Worm (Caenorhabditis elegans) whole organism, L4/young adult: ENCODE measurements around the gene aqp-12.

ENCODE experiments used
- dao-5 ChIP-seq: sonication (generic microtip); optimal IDR thresholded peaks from 2 replicates; lab custom pipeline; 2016; ENCODE audit warnings: missing genotype, missing genetic modification characterization, moderate library complexity, missing compliant biosample characterization
- him-1 ChIP-seq: sonication (generic microtip); optimal IDR thresholded peaks from 2 replicates; lab custom pipeline; 2016; ENCODE audit warnings: missing genotype, missing genetic modification reagents, missing genetic modification characterization, missing compliant biosample characterization

- no peak for TF ChIP-seq dao-5 (tag; lab: Kevin White, UChicago)
- no peak for TF ChIP-seq him-1 (tag; lab: Kevin White, UChicago)
Measured at ce11 chrII:12228005-12228404, 25.0 kb downstream of the aqp-12 start, which contains the start of gene sinh-1.
